Fruit fly (Drosophila melanogaster) whole organism, embryonic: ENCODE results near the gene CG1738.
A peak's percentile ranks its signal among the peaks of the same experiment; 100 is the strongest.

ENCODE experiments used
- BtbVII ChIP-seq: fragments of 200-800 bp; sonication (Bioruptor generic); optimal IDR thresholded peaks from 3 replicates; lab custom pipeline; 2017; ENCODE audit warnings: missing biosample characterization, mild to moderate bottlenecking, missing genetic modification characterization
- C15 ChIP-seq: fragments of 200-800 bp; sonication (Bioruptor generic); IDR thresholded peaks from 3 replicates; pipeline ENCODE4 v1.3.6; 2022; ENCODE audit warnings: missing biosample characterization, missing genetic modification characterization
- CG10267 ChIP-seq: fragments of 200-800 bp; sonication (Bioruptor generic); optimal IDR thresholded peaks from 2 replicates; lab custom pipeline; 2018; ENCODE audit warnings: missing biosample characterization, mild to moderate bottlenecking, missing genetic modification characterization, moderate library complexity
- CG10431 ChIP-seq: fragments of 200-800 bp; sonication (Bioruptor generic); optimal IDR thresholded peaks from 3 replicates; lab custom pipeline; 2018; ENCODE audit warnings: missing biosample characterization, mild to moderate bottlenecking, missing genetic modification characterization
- CG11504 ChIP-seq: fragments of 200-800 bp; sonication (Bioruptor generic); optimal IDR thresholded peaks from 3 replicates; lab custom pipeline; 2019; ENCODE audit warnings: missing biosample characterization, mild to moderate bottlenecking, missing genetic modification characterization, moderate library complexity
- CG12155 ChIP-seq: fragments of 200-800 bp; sonication (Bioruptor generic); optimal IDR thresholded peaks from 3 replicates; lab custom pipeline; 2016; ENCODE audit warnings: missing biosample characterization, missing genetic modification characterization
- CG12236 ChIP-seq: fragments of 200-800 bp; sonication (Bioruptor generic); optimal IDR thresholded peaks from 2 replicates; lab custom pipeline; 2016; ENCODE audit warnings: missing biosample characterization, missing genetic modification characterization
- CG12744 ChIP-seq: fragments of 200-800 bp; sonication (Bioruptor generic); optimal IDR thresholded peaks from 2 replicates; lab custom pipeline; 2016; ENCODE audit warnings: missing biosample characterization, missing genetic modification characterization
- CG13624 ChIP-seq: fragments of 200-800 bp; sonication (Bioruptor generic); optimal IDR thresholded peaks from 2 replicates; lab custom pipeline; 2016; ENCODE audit warnings: missing biosample characterization, missing genetic modification characterization
- CG15011 ChIP-seq: fragments of 200-800 bp; sonication (Bioruptor generic); optimal IDR thresholded peaks from 3 replicates; lab custom pipeline; 2018; ENCODE audit warnings: missing biosample characterization, mild to moderate bottlenecking, missing genetic modification characterization
- CG18011 ChIP-seq: fragments of 200-800 bp; sonication (Bioruptor generic); optimal IDR thresholded peaks from 2 replicates; lab custom pipeline; 2017; ENCODE audit warnings: missing biosample characterization, missing genetic modification characterization, mild to moderate bottlenecking, moderate library complexity, missing genotype
- CG1832 ChIP-seq: fragments of 200-800 bp; sonication (Bioruptor generic); optimal IDR thresholded peaks from 2 replicates; lab custom pipeline; 2017; ENCODE audit warnings: missing biosample characterization, mild to moderate bottlenecking, missing genetic modification characterization, inconsistent platforms
- CG18619 ChIP-seq: fragments of 200-800 bp; sonication (Bioruptor generic); optimal IDR thresholded peaks from 3 replicates; lab custom pipeline; 2017; ENCODE audit warnings: missing biosample characterization, mild to moderate bottlenecking, missing genetic modification characterization
- CG32767 ChIP-seq: fragments of 200-800 bp; sonication (Bioruptor generic); IDR thresholded peaks from 2 replicates; pipeline ENCODE4 v1.3.6; 2022; ENCODE audit warnings: missing biosample characterization, missing genetic modification characterization
- CG34376 ChIP-seq: fragments of 200-800 bp; sonication (Bioruptor generic); optimal IDR thresholded peaks from 2 replicates; lab custom pipeline; 2018; ENCODE audit warnings: missing biosample characterization, mild to moderate bottlenecking, missing genetic modification characterization
- CG4282 ChIP-seq: fragments of 200-800 bp; sonication (Bioruptor generic); optimal IDR thresholded peaks from 2 replicates; lab custom pipeline; 2016; ENCODE audit warnings: missing biosample characterization, missing genetic modification characterization
- CG4328 ChIP-seq: fragments of 200-800 bp; sonication (Bioruptor generic); optimal IDR thresholded peaks from 3 replicates; lab custom pipeline; 2017; ENCODE audit warnings: missing biosample characterization, missing genetic modification reagents, missing genetic modification characterization
- CG5180 ChIP-seq: fragments of 200-800 bp; sonication (Bioruptor generic); optimal IDR thresholded peaks from 3 replicates; lab custom pipeline; 2017; ENCODE audit warnings: missing biosample characterization, missing genetic modification characterization, mild to moderate bottlenecking, moderate library complexity, missing genetic modification reagents
- CG6272 ChIP-seq: fragments of 200-800 bp; sonication (Bioruptor generic); IDR thresholded peaks from 2 replicates; pipeline ENCODE4 v1.3.6; 2022; ENCODE audit warnings: missing biosample characterization, missing genetic modification characterization
- CG6765 ChIP-seq: fragments of 200-800 bp; sonication (Bioruptor generic); optimal IDR thresholded peaks from 3 replicates; lab custom pipeline; 2017; ENCODE audit warnings: missing biosample characterization, mild to moderate bottlenecking, missing genetic modification characterization
- CG7745 ChIP-seq: fragments of 200-800 bp; sonication (Bioruptor generic); optimal IDR thresholded peaks from 2 replicates; lab custom pipeline; 2018; ENCODE audit warnings: missing biosample characterization, mild to moderate bottlenecking, missing genetic modification characterization, moderate library complexity
- CG9609 ChIP-seq: fragments of 200-800 bp; sonication (Bioruptor generic); optimal IDR thresholded peaks from 3 replicates; lab custom pipeline; 2016; ENCODE audit warnings: missing biosample characterization, missing genetic modification characterization
- Camta ChIP-seq: fragments of 200-800 bp; sonication (Bioruptor generic); optimal IDR thresholded peaks from 2 replicates; lab custom pipeline; 2016; ENCODE audit warnings: missing biosample characterization, missing genetic modification characterization
- Chrac-16 ChIP-seq: fragments of 200-800 bp; sonication (Bioruptor generic); optimal IDR thresholded peaks from 3 replicates; lab custom pipeline; 2016; ENCODE audit warnings: missing biosample characterization, missing genetic modification characterization
- Doc3 ChIP-seq: fragments of 200-800 bp; sonication (Bioruptor generic); IDR thresholded peaks from 3 replicates; pipeline ENCODE4 v1.3.6; 2022; ENCODE audit warnings: missing biosample characterization, missing genetic modification characterization; ENCODE audit not compliant: partially characterized antibody
- E2f2 ChIP-seq: fragments of 200-800 bp; sonication (Bioruptor generic); IDR thresholded peaks from 2 replicates; pipeline ENCODE4 v1.3.6; 2022; ENCODE audit warnings: missing biosample characterization, missing genetic modification characterization
- Fer3 ChIP-seq: fragments of 200-800 bp; sonication (Bioruptor generic); optimal IDR thresholded peaks from 2 replicates; lab custom pipeline; 2018; ENCODE audit warnings: missing biosample characterization, mild to moderate bottlenecking, missing genetic modification characterization, moderate library complexity
- Gsc ChIP-seq: fragments of 200-800 bp; sonication (Bioruptor generic); IDR thresholded peaks from 2 replicates; pipeline ENCODE4 v1.3.6; 2022; ENCODE audit warnings: missing biosample characterization, missing genetic modification characterization
- H15 ChIP-seq: fragments of 200-800 bp; sonication (Bioruptor generic); IDR thresholded peaks from 3 replicates; pipeline ENCODE4 v1.3.6; 2022; ENCODE audit warnings: missing biosample characterization, missing genetic modification characterization
- HLH3B ChIP-seq: fragments of 200-800 bp; sonication (Bioruptor generic); IDR thresholded peaks from 2 replicates; pipeline ENCODE4 v1.3.6; 2022; ENCODE audit warnings: missing biosample characterization, missing genetic modification characterization
- Hr51 ChIP-seq, 2 experiments: fragments of 200-800 bp; sonication (Bioruptor generic); optimal IDR thresholded peaks; 2 replicates in 1 of 2; 3 replicates in 1 of 2; lab custom pipeline; 2016 to 2018; ENCODE audit warnings: missing biosample characterization in 2 of 2, missing genetic modification characterization in 2 of 2, mild to moderate bottlenecking in 1 of 2, moderate library complexity in 1 of 2
- Lpt ChIP-seq: fragments of >200 bp; optimal IDR thresholded peaks from 2 replicates; lab custom pipeline; 2018; ENCODE audit warnings: missing biosample characterization, missing genetic modification characterization
- Ravus ChIP-seq: fragments of 200-800 bp; sonication (Bioruptor generic); IDR thresholded peaks from 2 replicates; pipeline ENCODE4 v1.3.6; 2022; ENCODE audit warnings: missing biosample characterization, missing genetic modification characterization
- Sox100B ChIP-seq: fragments of 200-800 bp; sonication (Bioruptor generic); optimal IDR thresholded peaks from 3 replicates; lab custom pipeline; 2018; ENCODE audit warnings: missing biosample characterization, mild to moderate bottlenecking, missing genetic modification characterization
- Taf1 ChIP-seq: fragments of 200-800 bp; sonication (Bioruptor generic); IDR thresholded peaks from 2 replicates; pipeline ENCODE4 v1.3.6; 2022; ENCODE audit warnings: missing biosample characterization, missing genetic modification characterization
- caup ChIP-seq: fragments of 200-800 bp; sonication (Bioruptor generic); optimal IDR thresholded peaks from 3 replicates; lab custom pipeline; 2017; ENCODE audit warnings: missing biosample characterization, mild to moderate bottlenecking, missing genetic modification characterization, moderate library complexity; ENCODE audit not compliant: severe bottlenecking
- chif ChIP-seq, 2 experiments: fragments of 200-800 bp; sonication (Bioruptor generic); optimal IDR thresholded peaks; 3 replicates each; lab custom pipeline; 2016; ENCODE audit warnings: missing biosample characterization in 2 of 2, missing genetic modification characterization in 2 of 2
- fd3F ChIP-seq: fragments of 200-800 bp; sonication (Bioruptor generic); optimal IDR thresholded peaks from 2 replicates; lab custom pipeline; 2018; ENCODE audit warnings: missing biosample characterization, mild to moderate bottlenecking, missing genetic modification characterization, moderate library complexity
- fu2 ChIP-seq: fragments of 200-800 bp; sonication (Bioruptor generic); optimal IDR thresholded peaks from 2 replicates; lab custom pipeline; 2016; ENCODE audit warnings: missing biosample characterization, missing genetic modification characterization
- inv ChIP-seq: fragments of 200-800 bp; sonication (Bioruptor generic); IDR thresholded peaks from 2 replicates; pipeline ENCODE4 v1.3.6; 2022; ENCODE audit warnings: missing biosample characterization, missing genetic modification characterization; ENCODE audit not compliant: partially characterized antibody
- kah ChIP-seq: fragments of 200-800 bp; sonication (Bioruptor generic); optimal IDR thresholded peaks from 2 replicates; lab custom pipeline; 2018; ENCODE audit warnings: missing biosample characterization, mild to moderate bottlenecking, missing genetic modification characterization
- luna ChIP-seq: fragments of 200-800 bp; sonication (Bioruptor generic); optimal IDR thresholded peaks from 2 replicates; lab custom pipeline; 2016; ENCODE audit warnings: missing biosample characterization, missing genetic modification characterization
- nom ChIP-seq: fragments of 200-800 bp; sonication (Bioruptor generic); optimal IDR thresholded peaks from 2 replicates; lab custom pipeline; 2017; ENCODE audit warnings: missing biosample characterization, missing genetic modification characterization, mild to moderate bottlenecking, moderate library complexity, missing genetic modification reagents
- onecut ChIP-seq: fragments of 200-800 bp; sonication (Bioruptor generic); IDR thresholded peaks from 2 replicates; pipeline ENCODE4 v1.3.6; 2022; ENCODE audit warnings: missing biosample characterization, missing genetic modification characterization
- pros ChIP-seq: fragments of 200-800 bp; sonication (Bioruptor generic); optimal IDR thresholded peaks from 3 replicates; lab custom pipeline; 2019; ENCODE audit warnings: missing biosample characterization, mild to moderate bottlenecking, missing genetic modification characterization, moderate library complexity
- scrt ChIP-seq: fragments of 200-800 bp; sonication (Bioruptor generic); optimal IDR thresholded peaks from 2 replicates; lab custom pipeline; 2018; ENCODE audit warnings: missing biosample characterization, mild to moderate bottlenecking, missing genetic modification characterization, moderate library complexity
- slbo ChIP-seq: fragments of 200-800 bp; sonication (Bioruptor generic); IDR thresholded peaks from 2 replicates; pipeline ENCODE4 v1.3.6; 2022; ENCODE audit warnings: missing biosample characterization, missing genetic modification characterization
- sob ChIP-seq: fragments of 200-800 bp; sonication (Bioruptor generic); IDR thresholded peaks from 2 replicates; pipeline ENCODE4 v1.3.6; 2022; ENCODE audit warnings: missing biosample characterization, missing genetic modification characterization
- tup ChIP-seq: fragments of 200-800 bp; sonication (Bioruptor generic); optimal IDR thresholded peaks from 2 replicates; lab custom pipeline; 2016; ENCODE audit warnings: missing biosample characterization, mild to moderate bottlenecking, missing genetic modification characterization, moderate library complexity
- unpg ChIP-seq: fragments of 200-800 bp; sonication (Bioruptor generic); optimal IDR thresholded peaks from 3 replicates; lab custom pipeline; 2018; ENCODE audit warnings: missing biosample characterization, mild to moderate bottlenecking, missing genetic modification characterization, moderate library complexity

The CG1738 gene

dm6 chrX:11384023-11384444, 35.2 kb downstream of the CG1738 start (continued):
- TF ChIP-seq inv (GFP tag; lab: Robert Waterston, UW) (no peak), tup (peak; percentile 43), Lpt (GFP tag; lab: Kevin White, UChicago) (no peak), scrt (GFP tag; lab: Kevin White, UChicago) (peak; percentile 74), C15 (GFP tag; lab: Robert Waterston, UW) (0 out of 3 replicates have a peak, but pooled peaks have one; percentile 49), Taf1 (GFP tag; lab: Robert Waterston, UW) (peak; percentile 84), Gsc (GFP tag; lab: Robert Waterston, UW) (0 out of 2 replicates have a peak, but pooled peaks have one; percentile 31), Chrac-16 (GFP tag; lab: Kevin White, UChicago) (peak; percentile 50), unpg (peak; percentile 69), CG18619 (GFP tag; lab: Kevin White, UChicago) (peak; percentile 63), CG4328 (GFP tag; lab: Kevin White, UChicago) (peak; percentile 33), kah (GFP tag; lab: Kevin White, UChicago) (peak; percentile 2), onecut (GFP tag; lab: Robert Waterston, UW) (peak; percentile 51), CG1832 (GFP tag; lab: Kevin White, UChicago) (no peak), CG12744 (GFP tag; lab: Kevin White, UChicago) (peak; percentile 1), slbo (GFP tag; lab: Robert Waterston, UW) (peak; percentile 92), Fer3 (tag; lab: Kevin White, UChicago) (peak; percentile 77), CG6272 (GFP tag; lab: Robert Waterston, UW) (0 out of 2 replicates have a peak, but pooled peaks have one; percentile 57), CG6765 (peak; percentile 64), Hr51 (GFP tag; optimal IDR thresholded peaks at IDR 0.05; lab: Kevin White, UChicago) (peak; percentile 25 to 70), Camta (GFP tag; lab: Kevin White, UChicago) (peak; percentile 29), luna (GFP tag; lab: Kevin White, UChicago) (no peak), CG32767 (GFP tag; lab: Robert Waterston, UW) (peak; percentile 54; the same call in 1 of the 2 replicates), CG10431 (GFP tag; lab: Kevin White, UChicago) (no peak), nom (no peak), CG15011 (peak; percentile 47), fu2 (GFP tag; lab: Kevin White, UChicago) (peak; percentile 9), chif (GFP tag; optimal IDR thresholded peaks at IDR 0.05; lab: Kevin White, UChicago) (peak in 1 of 2 experiments; percentile 26), CG9609 (GFP tag; lab: Kevin White, UChicago) (no peak), CG12236 (GFP tag; lab: Kevin White, UChicago) (no peak), CG10267 (tag; lab: Kevin White, UChicago) (peak; percentile 31), CG13624 (GFP tag; lab: Kevin White, UChicago) (peak; percentile 67), Sox100B (peak; percentile 10), CG7745 (tag; lab: Kevin White, UChicago) (no peak), Doc3 (GFP tag; lab: Robert Waterston, UW) (no peak), caup (GFP tag; lab: Kevin White, UChicago) (peak; percentile 78), BtbVII (GFP tag; lab: Kevin White, UChicago) (peak; percentile 73), CG4282 (no peak), pros (GFP tag; lab: Kevin White, UChicago) (no peak), CG5180 (GFP tag; lab: Kevin White, UChicago) (no peak), HLH3B (GFP tag; lab: Robert Waterston, UW) (peak; percentile 69), CG12155 (GFP tag; lab: Kevin White, UChicago) (peak; percentile 54), CG34376 (peak; percentile 49), sob (peak; percentile 88), Ravus (peak; percentile 38; the same call in 1 of the 2 replicates), fd3F (GFP tag; lab: Kevin White, UChicago) (peak; percentile 73), E2f2 (GFP tag; lab: Robert Waterston, UW) (peak; percentile 47; the same call in 1 of the 2 replicates), H15 (GFP tag; lab: Robert Waterston, UW) (peak; percentile 57; the same call in 1 of the 3 replicates), CG18011 (peak; percentile 45), CG11504 (tag; lab: Kevin White, UChicago) (peak; percentile 76)
